Fruit fly (Drosophila melanogaster): ENCODE measurements around the gene CG5984.

CG5984 gene

DNA sequence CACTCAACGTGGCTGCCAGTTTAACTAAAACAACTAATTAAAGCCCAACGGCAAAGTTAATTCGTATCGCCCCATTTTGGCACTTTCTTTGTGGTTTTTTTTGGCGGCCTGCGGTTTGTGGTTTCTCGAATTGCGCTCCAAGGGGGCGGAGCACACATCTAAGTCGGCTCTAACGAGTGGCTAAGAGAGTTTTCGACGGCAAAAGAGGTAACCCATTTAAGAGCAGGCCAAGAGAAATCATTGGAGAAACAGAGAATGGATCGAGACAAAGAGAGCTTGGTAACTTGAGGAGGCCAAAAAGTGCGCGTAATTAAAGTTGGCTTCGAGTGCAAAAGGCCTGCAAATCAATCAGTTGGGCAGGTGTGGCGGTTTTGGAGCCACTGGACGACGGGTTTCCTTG lies 24.8 kb downstream of the CG5984 start:
- no peak for TF ChIP-seq h (optimal IDR thresholded peaks at IDR 0.05)
- TF ChIP-seq insv (optimal IDR thresholded peaks at IDR 0.05): no peak
- TF ChIP-seq Sin3A (optimal IDR thresholded peaks at IDR 0.05): no peak
- no peak for TF ChIP-seq psq (optimal IDR thresholded peaks at IDR 0.05)
- no peak for TF ChIP-seq Myc (optimal IDR thresholded peaks at IDR 0.05)
- no peak for TF ChIP-seq ttk (optimal IDR thresholded peaks at IDR 0.05)

DNA sequence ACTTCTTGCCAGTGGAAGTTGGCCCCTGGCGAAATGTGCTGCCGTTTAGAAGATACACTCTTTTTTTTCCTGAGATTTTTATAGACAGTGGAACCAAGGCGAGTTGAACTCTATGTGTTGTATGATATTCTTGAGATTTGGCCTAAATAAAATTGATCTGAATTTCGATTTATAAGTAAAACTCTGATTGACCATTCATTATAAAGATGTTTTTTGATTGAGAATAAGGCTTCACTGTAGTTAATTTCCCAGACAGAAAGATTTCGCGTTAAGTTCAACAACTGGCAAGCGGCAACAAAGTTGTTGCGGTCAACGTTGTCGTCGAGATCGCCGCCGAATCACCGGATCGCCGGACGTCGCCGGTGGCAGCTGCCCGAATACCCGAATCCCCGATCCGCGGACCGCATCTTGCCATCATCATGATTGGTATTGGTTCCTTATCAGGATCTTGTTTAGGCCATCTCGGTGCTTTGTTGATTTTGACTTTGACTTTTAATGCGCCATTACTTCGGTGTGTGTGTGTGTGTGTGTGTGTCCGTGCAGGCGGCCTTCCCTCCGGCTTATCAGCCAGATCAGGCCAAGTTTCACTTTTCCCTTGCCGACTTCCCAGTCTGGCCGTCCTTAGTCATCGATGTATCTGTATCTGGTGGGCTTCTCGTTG lies 25.6 kb downstream of the CG5984 start:
- TF ChIP-seq insv (optimal IDR thresholded peaks at IDR 0.05): no peak
- no peak for TF ChIP-seq ttk (optimal IDR thresholded peaks at IDR 0.05)
- TF ChIP-seq psq (optimal IDR thresholded peaks at IDR 0.05): no peak
- no peak for TF ChIP-seq h (optimal IDR thresholded peaks at IDR 0.05)
- no peak for TF ChIP-seq Myc (optimal IDR thresholded peaks at IDR 0.05)
- TF ChIP-seq Sin3A (optimal IDR thresholded peaks at IDR 0.05): no peak

DNA sequence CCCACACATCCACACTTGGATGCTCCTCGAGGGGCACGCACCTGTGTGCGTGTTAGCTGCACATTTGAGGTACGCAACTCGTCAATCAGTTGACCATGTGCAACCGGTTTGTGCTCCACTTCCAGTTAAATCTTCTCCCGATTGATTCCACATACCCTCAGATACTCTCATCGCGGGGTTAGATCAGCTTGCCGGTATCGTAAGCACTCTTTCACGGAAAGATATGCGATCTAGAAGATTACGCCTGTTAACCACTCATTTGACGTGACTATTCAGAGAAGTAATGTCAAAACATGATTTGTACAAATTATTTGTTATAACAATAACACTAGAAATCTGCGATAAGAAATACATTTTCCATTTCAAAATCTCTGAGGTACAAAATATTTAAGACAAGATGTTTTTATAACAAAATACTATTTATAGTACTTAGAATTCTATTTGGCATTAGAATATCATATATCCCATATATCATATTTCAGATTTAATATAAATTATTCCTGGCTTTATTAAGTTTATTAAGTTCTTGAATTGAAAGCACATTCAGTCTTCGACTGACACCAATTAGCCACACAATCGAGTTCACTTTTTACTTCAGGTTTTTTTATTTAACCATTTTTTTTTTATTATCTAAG lies 26.8 kb downstream of the CG5984 start:
- TF ChIP-seq psq (optimal IDR thresholded peaks at IDR 0.05) (no peak), h (optimal IDR thresholded peaks at IDR 0.05) (no peak), ttk (optimal IDR thresholded peaks at IDR 0.05) (no peak), Myc (optimal IDR thresholded peaks at IDR 0.05) (no peak), insv (optimal IDR thresholded peaks at IDR 0.05) (no peak), Sin3A (optimal IDR thresholded peaks at IDR 0.05) (no peak)

DNA sequence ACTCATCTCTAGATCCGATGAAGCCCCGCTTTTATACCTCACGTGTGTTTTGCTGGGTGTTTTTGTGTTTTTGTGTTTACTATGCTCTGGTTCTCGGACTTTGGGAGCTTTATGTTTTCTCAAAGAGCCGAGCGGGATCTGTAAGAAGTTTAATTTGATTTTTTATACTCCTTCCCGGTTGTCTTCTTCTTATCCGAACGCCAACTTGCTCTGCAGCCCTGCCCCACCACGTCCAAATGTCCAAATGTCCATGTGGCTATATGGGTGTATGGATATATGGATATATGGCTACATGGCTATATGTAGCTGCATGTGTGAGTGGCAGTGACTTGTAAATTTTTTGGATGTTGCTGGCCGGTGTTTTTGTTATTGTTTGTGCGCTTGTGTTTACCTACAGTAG lies 29.0 kb downstream of the CG5984 start:
- TF ChIP-seq psq (optimal IDR thresholded peaks at IDR 0.05) (no peak), insv (optimal IDR thresholded peaks at IDR 0.05) (no peak), Sin3A (optimal IDR thresholded peaks at IDR 0.05) (no peak), ttk (optimal IDR thresholded peaks at IDR 0.05) (no peak), Myc (optimal IDR thresholded peaks at IDR 0.05) (no peak), h (optimal IDR thresholded peaks at IDR 0.05) (no peak)

DNA sequence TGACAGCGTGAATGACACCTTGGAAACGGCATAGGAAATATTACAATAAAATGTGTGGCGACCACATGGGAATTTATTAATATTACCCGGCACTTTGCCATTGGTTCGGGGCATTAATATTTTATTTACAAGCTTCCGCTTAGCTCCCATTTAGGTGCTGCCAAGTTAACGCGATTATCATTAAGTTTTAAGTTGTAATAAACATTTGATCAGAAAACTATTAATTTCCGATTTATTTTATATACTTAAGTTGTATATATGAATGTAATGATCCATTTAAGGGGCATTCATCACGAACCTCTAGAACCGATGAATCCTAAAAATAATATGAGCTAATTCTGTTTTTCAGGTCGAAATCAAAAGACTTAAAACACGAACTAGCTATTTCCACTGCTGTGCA lies 29.5 kb downstream of the CG5984 start:
- no peak for TF ChIP-seq psq (optimal IDR thresholded peaks at IDR 0.05)
- TF ChIP-seq ttk (optimal IDR thresholded peaks at IDR 0.05): no peak
- TF ChIP-seq Sin3A (optimal IDR thresholded peaks at IDR 0.05): no peak
- TF ChIP-seq h (optimal IDR thresholded peaks at IDR 0.05): no peak
- TF ChIP-seq insv (optimal IDR thresholded peaks at IDR 0.05): no peak
- no peak for TF ChIP-seq Myc (optimal IDR thresholded peaks at IDR 0.05)

DNA sequence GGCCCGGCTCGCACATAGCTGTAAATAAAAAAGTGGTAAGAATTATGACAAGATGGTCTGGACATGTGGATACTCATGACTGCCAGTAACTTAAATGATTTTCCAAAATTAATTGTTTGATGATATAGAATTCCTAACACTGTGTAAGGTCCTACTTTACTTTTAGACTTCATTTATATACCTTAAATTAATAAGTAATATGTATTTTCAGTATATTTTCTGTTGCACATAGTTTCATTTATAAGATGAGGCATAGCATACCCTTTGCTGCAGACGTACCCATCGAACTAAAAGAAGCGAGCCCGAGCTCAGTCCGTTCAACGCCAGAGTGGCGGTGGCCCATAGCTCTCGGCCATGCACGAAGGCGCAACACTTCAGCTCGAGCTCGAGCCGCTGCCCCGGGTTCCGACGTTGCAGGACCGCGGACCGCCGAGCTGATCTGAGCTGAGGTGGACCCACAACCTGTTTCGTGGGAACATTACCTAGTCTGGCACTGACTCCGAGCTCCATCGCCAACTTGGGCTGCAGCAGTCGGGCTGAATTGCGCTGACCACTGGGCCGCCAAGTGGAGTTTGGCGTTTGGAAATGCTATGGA lies 30.2 kb downstream of the CG5984 start:
- TF ChIP-seq insv (optimal IDR thresholded peaks at IDR 0.05) (no peak), Sin3A (optimal IDR thresholded peaks at IDR 0.05) (no peak), ttk (optimal IDR thresholded peaks at IDR 0.05) (no peak), h (optimal IDR thresholded peaks at IDR 0.05) (no peak), Myc (optimal IDR thresholded peaks at IDR 0.05) (no peak), psq (optimal IDR thresholded peaks at IDR 0.05) (no peak)

DNA sequence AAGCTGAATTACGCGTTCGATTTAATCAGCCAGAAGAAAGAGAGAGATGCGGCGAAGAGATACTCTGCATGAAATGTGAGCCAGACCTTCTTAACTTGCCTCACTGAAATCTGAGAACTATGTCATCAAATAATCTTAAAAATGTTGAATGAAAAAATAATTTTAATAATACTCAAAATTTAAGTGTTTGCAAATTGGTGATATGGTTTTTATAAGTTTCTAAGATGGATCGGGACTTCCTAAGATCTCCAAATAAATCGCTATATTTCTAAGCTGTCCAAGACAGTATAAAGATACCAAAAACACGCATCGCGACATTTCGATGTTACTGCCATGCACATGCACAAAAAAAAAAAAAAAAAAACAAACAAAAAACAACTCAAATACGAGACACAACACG lies 32.8 kb downstream of the CG5984 start:
- TF ChIP-seq psq (optimal IDR thresholded peaks at IDR 0.05) (no peak), Myc (optimal IDR thresholded peaks at IDR 0.05) (no peak), h (optimal IDR thresholded peaks at IDR 0.05) (no peak), ttk (optimal IDR thresholded peaks at IDR 0.05) (no peak), Sin3A (optimal IDR thresholded peaks at IDR 0.05) (no peak)

DNA sequence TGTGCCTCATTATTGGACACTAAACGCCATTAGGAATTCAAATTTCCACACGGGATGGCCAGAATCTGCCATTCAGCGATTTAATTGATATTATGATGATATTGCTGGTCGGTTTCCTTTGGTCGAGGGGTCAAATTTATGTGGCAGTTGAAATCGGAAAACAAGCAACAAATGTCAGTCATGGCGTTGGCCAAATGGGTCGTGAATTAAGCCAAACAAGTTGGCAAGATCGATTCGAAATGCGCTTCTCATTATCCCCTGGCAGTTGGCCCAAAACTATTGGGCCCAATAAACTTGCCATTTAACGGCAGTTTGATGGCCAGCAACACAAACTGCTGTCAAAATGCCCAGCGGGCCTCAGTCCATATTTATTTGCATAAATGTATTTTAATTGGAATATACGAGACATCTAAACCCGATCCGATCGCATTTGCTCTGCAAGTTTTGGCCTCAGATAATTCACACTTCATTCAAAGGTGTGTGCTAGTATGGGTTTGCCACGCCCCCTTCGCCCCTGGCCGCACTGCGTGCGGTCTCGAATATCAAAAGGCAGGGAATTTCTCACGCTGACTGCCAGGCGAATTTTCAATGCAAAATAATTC lies 34.7 kb downstream of the CG5984 start:
- TF ChIP-seq h (optimal IDR thresholded peaks at IDR 0.05): no peak
- TF ChIP-seq psq (optimal IDR thresholded peaks at IDR 0.05): no peak
- no peak for TF ChIP-seq Sin3A (optimal IDR thresholded peaks at IDR 0.05)
- no peak for TF ChIP-seq ttk (optimal IDR thresholded peaks at IDR 0.05)
- no peak for TF ChIP-seq Myc (optimal IDR thresholded peaks at IDR 0.05)
- no peak for TF ChIP-seq insv (optimal IDR thresholded peaks at IDR 0.05)

DNA sequence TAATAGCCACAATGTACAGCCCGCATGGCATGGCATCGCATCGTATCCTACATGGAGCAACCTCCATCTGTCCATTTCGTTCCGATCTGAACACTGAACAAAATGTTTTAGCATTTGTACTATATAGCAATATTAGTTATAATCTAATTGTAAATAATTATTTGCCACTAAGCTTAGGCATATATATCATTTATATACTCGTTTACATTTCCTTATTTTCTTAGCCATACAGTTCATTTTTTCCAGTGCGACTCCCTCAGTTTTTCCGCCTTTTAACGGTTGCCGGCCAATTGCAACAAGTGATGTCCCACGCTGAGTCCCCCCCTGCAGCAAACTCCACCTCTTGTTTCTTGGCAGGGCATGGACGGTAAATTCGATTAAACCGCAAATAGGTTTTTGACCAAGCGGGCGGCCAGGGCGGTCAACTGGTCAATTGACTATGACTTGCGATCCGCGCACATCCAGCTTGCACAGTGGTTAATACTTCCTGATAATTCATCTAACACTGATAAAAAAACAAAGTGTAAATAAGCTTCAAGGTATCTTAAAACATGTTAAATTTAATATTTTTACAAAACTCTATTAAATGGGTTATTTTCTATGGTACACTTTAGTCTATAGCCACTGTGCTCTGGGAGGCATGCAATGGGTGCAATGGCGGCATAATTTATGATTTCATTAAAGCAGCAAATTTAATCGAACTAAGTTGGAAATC lies 38.1 kb downstream of the CG5984 start:
- TF ChIP-seq Sin3A (optimal IDR thresholded peaks at IDR 0.05) (no peak), psq (optimal IDR thresholded peaks at IDR 0.05) (no peak), h (optimal IDR thresholded peaks at IDR 0.05) (no peak), insv (optimal IDR thresholded peaks at IDR 0.05) (no peak), Myc (optimal IDR thresholded peaks at IDR 0.05) (no peak), ttk (optimal IDR thresholded peaks at IDR 0.05) (no peak)

DNA sequence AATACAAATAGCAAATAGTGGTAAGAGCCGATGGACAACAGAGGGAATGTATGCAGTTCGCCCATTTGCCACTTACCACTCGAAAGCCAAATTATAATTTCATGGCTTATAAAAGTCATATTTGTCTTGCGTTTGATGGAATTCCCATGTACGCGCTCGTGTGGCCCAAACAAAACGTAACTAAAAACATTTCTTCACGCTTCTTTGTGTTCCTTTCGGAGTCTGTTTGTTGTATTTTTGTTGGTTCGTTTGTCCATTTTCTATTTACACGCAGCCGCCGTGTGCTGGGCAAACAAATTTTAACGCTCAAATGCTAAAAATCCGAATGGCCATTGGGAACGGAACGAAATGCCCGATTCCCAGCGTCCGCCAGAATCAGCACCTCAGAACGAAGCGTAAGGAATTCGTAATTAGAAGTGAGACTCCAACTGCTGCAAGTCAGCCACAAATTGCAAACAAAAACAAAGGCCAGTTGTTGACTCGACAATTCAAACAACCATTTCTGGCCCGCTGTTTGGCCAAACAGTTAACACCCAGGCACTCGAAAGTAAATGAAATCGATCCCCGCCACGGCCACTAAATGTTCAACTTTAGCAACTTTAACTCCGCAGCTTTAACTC lies 39.0 kb downstream of the CG5984 start:
- TF ChIP-seq h (optimal IDR thresholded peaks at IDR 0.05) (no peak), Myc (optimal IDR thresholded peaks at IDR 0.05) (no peak), Sin3A (optimal IDR thresholded peaks at IDR 0.05) (no peak), insv (optimal IDR thresholded peaks at IDR 0.05) (no peak), ttk (optimal IDR thresholded peaks at IDR 0.05) (no peak), psq (optimal IDR thresholded peaks at IDR 0.05) (no peak)

DNA sequence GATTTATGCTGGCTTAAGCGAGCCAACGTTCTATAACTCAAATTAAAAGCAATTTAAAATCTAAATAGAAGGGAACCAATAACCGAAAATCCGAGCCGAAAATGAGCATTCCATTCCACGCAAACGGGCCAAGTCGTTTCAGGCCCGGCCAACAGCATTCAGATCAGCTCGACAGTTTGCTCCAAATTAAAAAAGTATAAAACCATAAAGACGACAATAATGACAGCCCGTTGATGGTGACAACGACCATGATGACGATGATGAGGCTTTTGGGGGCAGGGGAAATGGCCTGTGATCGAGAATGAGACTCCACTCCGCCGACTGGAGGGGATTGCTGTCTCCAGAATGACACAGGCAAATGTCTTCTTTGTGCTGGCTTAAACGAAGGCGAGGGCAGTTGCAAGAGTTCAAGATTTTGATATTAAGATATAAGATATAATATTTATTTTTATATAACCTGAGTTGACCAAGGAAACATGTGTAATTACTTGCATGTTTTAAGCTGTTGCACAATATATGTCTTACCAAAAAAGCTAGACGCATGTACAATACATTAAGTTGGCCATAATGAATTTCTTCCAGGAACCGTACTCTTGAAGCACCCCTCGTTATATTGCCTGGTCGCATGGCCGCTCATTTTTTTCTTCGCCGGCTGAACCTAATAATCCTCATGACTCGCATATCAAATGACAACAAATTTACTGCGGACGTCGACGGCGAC lies 42.9 kb downstream of the CG5984 start:
- TF ChIP-seq psq (optimal IDR thresholded peaks at IDR 0.05): no peak
- no peak for TF ChIP-seq Sin3A (optimal IDR thresholded peaks at IDR 0.05)
- TF ChIP-seq insv (optimal IDR thresholded peaks at IDR 0.05): no peak
- no peak for TF ChIP-seq Myc (optimal IDR thresholded peaks at IDR 0.05)
- TF ChIP-seq h (optimal IDR thresholded peaks at IDR 0.05): no peak
- TF ChIP-seq ttk (optimal IDR thresholded peaks at IDR 0.05): no peak

Measured in Kc167 (cell line).